Worm (Caenorhabditis elegans) whole organism, early embryonic: ENCODE results near the gene ham-1.
"Not testable (repeated sequence)": the region's sequence is repeated elsewhere in the genome, so short reads cannot be mapped to it uniquely, and the experiment has no call there.

Experiments used
- B0310.2 ChIP-seq: sonication (generic microtip); optimal IDR thresholded peaks from 2 replicates; lab custom pipeline; 2016; ENCODE audit warnings: mild to moderate bottlenecking, missing genetic modification characterization, missing compliant biosample characterization
- F13C5.2 ChIP-seq: sonication (generic microtip); optimal IDR thresholded peaks from 2 replicates; lab custom pipeline; 2017; ENCODE audit warnings: mild to moderate bottlenecking, missing genetic modification characterization, inconsistent platforms, missing compliant biosample characterization
- aly-1 ChIP-seq: sonication (generic microtip); optimal IDR thresholded peaks from 2 replicates; lab custom pipeline; 2016; ENCODE audit warnings: missing genetic modification characterization, missing compliant biosample characterization
- ama-1 ChIP-seq: fragments of 150-350 bp; optimal IDR thresholded peaks from 2 replicates; lab custom pipeline; 2014
- ceh-36 ChIP-seq: sonication (generic microtip); optimal IDR thresholded peaks from 2 replicates; lab custom pipeline; 2016; ENCODE audit warnings: missing genetic modification characterization, inconsistent platforms, missing compliant biosample characterization
- ets-7 ChIP-seq: sonication (generic microtip); optimal IDR thresholded peaks from 2 replicates; lab custom pipeline; 2016; ENCODE audit warnings: missing genotype, missing genetic modification characterization, missing compliant biosample characterization
- flt-1 ChIP-seq: fragments of 200-800 bp; sonication (Bioruptor generic); IDR thresholded peaks from 2 replicates; pipeline ENCODE4 v1.3.6; 2022; ENCODE audit warnings: missing genetic modification characterization, missing compliant biosample characterization
- hmbx-1 ChIP-seq: sonication (generic microtip); optimal IDR thresholded peaks from 2 replicates; lab custom pipeline; 2016; ENCODE audit warnings: mild to moderate bottlenecking, missing genetic modification characterization, missing compliant biosample characterization
- hmg-4 ChIP-seq: fragments of 200-800 bp; sonication (Bioruptor generic); optimal IDR thresholded peaks from 2 replicates; lab custom pipeline; 2018; ENCODE audit warnings: mild to moderate bottlenecking, missing genetic modification characterization, missing compliant biosample characterization
- pes-1 ChIP-seq: fragments of 200-800 bp; sonication (Bioruptor generic); IDR thresholded peaks from 2 replicates; pipeline ENCODE4 v1.3.6; 2022; ENCODE audit warnings: missing genetic modification reagents, missing genetic modification characterization, missing compliant biosample characterization
- scrt-1 ChIP-seq: fragments of 200-800 bp; sonication (Bioruptor generic); IDR thresholded peaks from 2 replicates; pipeline ENCODE4 v1.3.6; 2022; ENCODE audit warnings: missing genetic modification characterization, missing compliant biosample characterization
- sea-1 ChIP-seq: fragments of 200-800 bp; sonication (Bioruptor generic); conservative IDR thresholded peaks from 2 replicates; pipeline ENCODE4 v1.3.6; 2022; ENCODE audit warnings: missing genetic modification characterization, missing compliant biosample characterization
- tbx-11 ChIP-seq: fragments of 200-800 bp; sonication (Bioruptor generic); IDR thresholded peaks from 2 replicates; pipeline ENCODE4 v1.3.6; 2022; ENCODE audit warnings: missing genetic modification characterization, missing compliant biosample characterization
- tbx-37 ChIP-seq: fragments of 200-800 bp; sonication (Bioruptor generic); conservative IDR thresholded peaks from 2 replicates; pipeline ENCODE4 v1.3.6; 2022; ENCODE audit warnings: missing genetic modification reagents, missing genetic modification characterization, missing compliant biosample characterization

ce11 chrIV:12505397-12505796 lies 36.6 kb upstream of the ham-1 start, which contains the start of gene sru-17:
- TF ChIP-seq ama-1 (lab: Kevin White, UChicago); tbx-11 (GFP tag; lab: Robert Waterston, UW); hmg-4 (GFP tag; lab: Kevin White, UChicago); flt-1 (GFP tag; lab: Robert Waterston, UW); tbx-37 (GFP tag; lab: Robert Waterston, UW); hmbx-1; sea-1 (GFP tag; lab: Robert Waterston, UW); pes-1; ceh-36 (tag; lab: Kevin White, UChicago); F13C5.2 (tag; lab: Kevin White, UChicago); ets-7; B0310.2 (tag; lab: Kevin White, UChicago); scrt-1; aly-1: not testable (repeated sequence)
